Fruit fly (Drosophila melanogaster) whole organism, embryonic: ENCODE results near the gene Atx-1.

Experiments used
- Ada2b ChIP-seq: fragments of 200-800 bp; sonication (Bioruptor generic); IDR thresholded peaks from 2 replicates; pipeline ENCODE4 v1.3.6; 2022; ENCODE audit warnings: missing biosample characterization, missing genetic modification characterization
- Awh ChIP-seq: fragments of 200-800 bp; sonication (Bioruptor generic); IDR thresholded peaks from 2 replicates; pipeline ENCODE4, ENCODE4 v1.3.6; 2022; ENCODE audit warnings: missing biosample characterization, missing genetic modification characterization
- C15 ChIP-seq: fragments of 200-800 bp; sonication (Bioruptor generic); IDR thresholded peaks from 3 replicates; pipeline ENCODE4 v1.3.6; 2022; ENCODE audit warnings: missing biosample characterization, missing genetic modification characterization
- CG10147 ChIP-seq: fragments of 200-800 bp; sonication (Bioruptor generic); optimal IDR thresholded peaks from 2 replicates; lab custom pipeline; 2019; ENCODE audit warnings: missing biosample characterization, mild to moderate bottlenecking, missing genetic modification characterization, moderate library complexity
- CG11093 ChIP-seq: fragments of 200-800 bp; sonication (Bioruptor generic); IDR thresholded peaks from 3 replicates; pipeline ENCODE4 v1.3.6; 2022; ENCODE audit warnings: missing biosample characterization, missing genetic modification characterization
- CG11696 ChIP-seq: fragments of 200-800 bp; sonication (Bioruptor generic); IDR thresholded peaks from 2 replicates; pipeline ENCODE4 v1.3.6; 2022; ENCODE audit warnings: missing biosample characterization, missing genetic modification characterization
- CG13287 ChIP-seq: fragments of 200-800 bp; sonication (Bioruptor generic); IDR thresholded peaks from 2 replicates; pipeline ENCODE4 v1.3.6; 2022; ENCODE audit warnings: missing biosample characterization, missing genetic modification characterization; ENCODE audit not compliant: partially characterized antibody
- CG15011 ChIP-seq: fragments of 200-800 bp; sonication (Bioruptor generic); optimal IDR thresholded peaks from 3 replicates; lab custom pipeline; 2018; ENCODE audit warnings: missing biosample characterization, mild to moderate bottlenecking, missing genetic modification characterization
- CG16815 ChIP-seq: fragments of 200-800 bp; sonication (Bioruptor generic); optimal IDR thresholded peaks from 3 replicates; lab custom pipeline; 2017; ENCODE audit warnings: missing biosample characterization, mild to moderate bottlenecking, missing genetic modification characterization
- CG16863 ChIP-seq: fragments of 200-800 bp; sonication (Bioruptor generic); optimal IDR thresholded peaks from 3 replicates; lab custom pipeline; 2016; ENCODE audit warnings: missing biosample characterization, missing genetic modification characterization
- CG18599 ChIP-seq: fragments of 200-800 bp; sonication (Bioruptor generic); optimal IDR thresholded peaks from 3 replicates; lab custom pipeline; 2017; ENCODE audit warnings: missing biosample characterization, missing genetic modification characterization, mild to moderate bottlenecking, moderate library complexity, missing genetic modification reagents
- CG2120 ChIP-seq: fragments of 200-800 bp; sonication (Bioruptor generic); optimal IDR thresholded peaks from 3 replicates; lab custom pipeline; 2016; ENCODE audit warnings: missing biosample characterization, missing genetic modification characterization
- CG30403 ChIP-seq: fragments of 200-800 bp; sonication (Bioruptor generic); optimal IDR thresholded peaks from 3 replicates; lab custom pipeline; 2016; ENCODE audit warnings: missing biosample characterization, missing genetic modification characterization
- CG5245 ChIP-seq: fragments of 200-800 bp; sonication (Bioruptor generic); optimal IDR thresholded peaks from 3 replicates; lab custom pipeline; 2016; ENCODE audit warnings: missing biosample characterization, missing genetic modification characterization
- CG6683 ChIP-seq: fragments of 200-800 bp; sonication (Bioruptor generic); optimal IDR thresholded peaks from 2 replicates; lab custom pipeline; 2017; ENCODE audit warnings: missing biosample characterization, mild to moderate bottlenecking, missing genetic modification characterization, missing genetic modification reagents
- CG6854 ChIP-seq: fragments of 200-800 bp; sonication (Bioruptor generic); optimal IDR thresholded peaks from 3 replicates; lab custom pipeline; 2017; ENCODE audit warnings: missing biosample characterization, mild to moderate bottlenecking, missing genetic modification characterization
- CG9437 ChIP-seq: fragments of 200-800 bp; sonication (Bioruptor generic); optimal IDR thresholded peaks from 2 replicates; lab custom pipeline; 2018; ENCODE audit warnings: missing biosample characterization, mild to moderate bottlenecking, missing genetic modification characterization
- CG9727 ChIP-seq: fragments of 200-800 bp; sonication (Bioruptor generic); optimal IDR thresholded peaks from 3 replicates; lab custom pipeline; 2017; ENCODE audit warnings: missing biosample characterization, mild to moderate bottlenecking, missing genetic modification characterization
- Chrac-16 ChIP-seq: fragments of 200-800 bp; sonication (Bioruptor generic); optimal IDR thresholded peaks from 3 replicates; lab custom pipeline; 2016; ENCODE audit warnings: missing biosample characterization, missing genetic modification characterization
- D19B ChIP-seq: fragments of 200-800 bp; sonication (Bioruptor generic); optimal IDR thresholded peaks from 2 replicates; lab custom pipeline; 2017; ENCODE audit warnings: missing biosample characterization, mild to moderate bottlenecking, missing genetic modification characterization
- Doc2 ChIP-seq: fragments of 200-800 bp; sonication (Bioruptor generic); IDR thresholded peaks from 2 replicates; pipeline ENCODE4 v1.3.6; 2022; ENCODE audit warnings: missing biosample characterization, missing genetic modification characterization
- Dp ChIP-seq: fragments of 200-800 bp; sonication (Bioruptor generic); optimal IDR thresholded peaks from 2 replicates; lab custom pipeline; 2018; ENCODE audit warnings: missing biosample characterization, mild to moderate bottlenecking, missing genetic modification characterization, moderate library complexity
- Hand ChIP-seq: fragments of 200-800 bp; sonication (Bioruptor generic); optimal IDR thresholded peaks from 2 replicates; lab custom pipeline; 2017; ENCODE audit warnings: mild to moderate bottlenecking, missing biosample characterization, missing genetic modification reagents, missing genetic modification characterization
- Hsf ChIP-seq: fragments of 200-800 bp; sonication (Bioruptor generic); optimal IDR thresholded peaks from 3 replicates; lab custom pipeline; 2016; ENCODE audit warnings: missing biosample characterization, missing genetic modification characterization
- Jarid2 ChIP-seq: fragments of 200-800 bp; sonication (Bioruptor generic); optimal IDR thresholded peaks from 3 replicates; lab custom pipeline; 2017; ENCODE audit warnings: mild to moderate bottlenecking, missing biosample characterization, missing genetic modification reagents, missing genetic modification characterization
- Med ChIP-seq: fragments of 200-800 bp; sonication (Bioruptor generic); peaks from one replicate; lab custom pipeline; 2016; ENCODE audit warnings: missing biosample characterization, missing genetic modification characterization, mild to moderate bottlenecking, inconsistent platforms, moderate library complexity
- Meics ChIP-seq: fragments of 200-800 bp; sonication (Bioruptor generic); optimal IDR thresholded peaks from 2 replicates; lab custom pipeline; 2017; ENCODE audit warnings: missing biosample characterization, mild to moderate bottlenecking, missing genetic modification characterization
- Mes4 ChIP-seq: fragments of 200-800 bp; sonication (Bioruptor generic); optimal IDR thresholded peaks from 2 replicates; lab custom pipeline; 2016; ENCODE audit warnings: missing biosample characterization, missing genetic modification characterization
- Mrtf ChIP-seq: fragments of 200-800 bp; sonication (Bioruptor generic); IDR thresholded peaks from 3 replicates; pipeline ENCODE4 v1.3.6; 2022; ENCODE audit warnings: missing biosample characterization, missing genetic modification characterization
- Opbp ChIP-seq: fragments of 200-800 bp; sonication (Bioruptor generic); IDR thresholded peaks from 3 replicates; pipeline ENCODE4 v1.3.6; 2022; ENCODE audit warnings: missing biosample characterization, missing genetic modification characterization; ENCODE audit not compliant: partially characterized antibody
- Ravus ChIP-seq: fragments of 200-800 bp; sonication (Bioruptor generic); IDR thresholded peaks from 2 replicates; pipeline ENCODE4 v1.3.6; 2022; ENCODE audit warnings: missing biosample characterization, missing genetic modification characterization
- Scr ChIP-seq: fragments of 200-800 bp; sonication (Bioruptor generic); IDR thresholded peaks from 2 replicates; pipeline ENCODE4 v1.3.6; 2022; ENCODE audit warnings: missing biosample characterization, missing genetic modification characterization; ENCODE audit not compliant: partially characterized antibody
- Sin3A ChIP-seq: fragments of >200 bp; optimal IDR thresholded peaks from 2 replicates; lab custom pipeline; 2018
- corto ChIP-seq: fragments of 200-800 bp; sonication (Bioruptor generic); optimal IDR thresholded peaks from 2 replicates; lab custom pipeline; 2016; ENCODE audit warnings: missing biosample characterization, mild to moderate bottlenecking, missing genetic modification characterization, moderate library complexity
- dimm ChIP-seq: fragments of 200-800 bp; sonication (Bioruptor generic); IDR thresholded peaks from 2 replicates; pipeline ENCODE4 v1.3.6; 2022; ENCODE audit warnings: missing biosample characterization, missing genetic modification characterization
- emc ChIP-seq: fragments of 200-800 bp; sonication (Bioruptor generic); optimal IDR thresholded peaks from 2 replicates; lab custom pipeline; 2016; ENCODE audit warnings: missing biosample characterization, missing genetic modification characterization
- en ChIP-seq: fragments of 200-800 bp; sonication (Bioruptor generic); optimal IDR thresholded peaks from 2 replicates; lab custom pipeline; 2016; ENCODE audit warnings: missing biosample characterization, missing genetic modification characterization
- eve ChIP-seq, 2 experiments: fragments of >200 bp; optimal IDR thresholded peaks; 2 replicates each; lab custom pipeline; 2017; ENCODE audit warnings: missing biosample characterization in 2 of 2, missing genetic modification characterization in 2 of 2
- eyg ChIP-seq: fragments of 200-800 bp; sonication (Bioruptor generic); optimal IDR thresholded peaks from 3 replicates; lab custom pipeline; 2016; ENCODE audit warnings: missing biosample characterization, missing genetic modification characterization
- fru ChIP-seq: fragments of >200 bp; optimal IDR thresholded peaks from 2 replicates; lab custom pipeline; 2017
- ftz-f1 ChIP-seq: fragments of 200-800 bp; sonication (Bioruptor generic); optimal IDR thresholded peaks from 2 replicates; lab custom pipeline; 2016; ENCODE audit warnings: missing biosample characterization, missing genetic modification characterization
- inv ChIP-seq: fragments of 200-800 bp; sonication (Bioruptor generic); IDR thresholded peaks from 2 replicates; pipeline ENCODE4 v1.3.6; 2022; ENCODE audit warnings: missing biosample characterization, missing genetic modification characterization; ENCODE audit not compliant: partially characterized antibody
- mld ChIP-seq: fragments of 200-800 bp; sonication (Bioruptor generic); IDR thresholded peaks from 3 replicates; pipeline ENCODE4 v1.3.6; 2022; ENCODE audit warnings: missing biosample characterization, missing genetic modification characterization; ENCODE audit not compliant: partially characterized antibody
- nmo ChIP-seq: fragments of 200-800 bp; sonication (Bioruptor generic); optimal IDR thresholded peaks from 2 replicates; lab custom pipeline; 2018; ENCODE audit warnings: missing biosample characterization, mild to moderate bottlenecking, missing genetic modification characterization, moderate library complexity
- p53 ChIP-seq: fragments of 200-800 bp; sonication (Bioruptor generic); optimal IDR thresholded peaks from 2 replicates; lab custom pipeline; 2016; ENCODE audit warnings: missing biosample characterization, missing genetic modification characterization
- pan ChIP-seq, 4 experiments: fragments of >200 bp in 3 of 4; fragments of 200-800 bp in 1 of 4; sonication (Bioruptor generic) in 1 of 4; optimal IDR thresholded peaks in 3 of 4; IDR thresholded peaks in 1 of 4; 2 replicates each; pipeline versions ENCODE4 v1.3.6 to Lab custom; 2017 to 2022; ENCODE audit warnings: missing biosample characterization in 2 of 4, missing genetic modification characterization in 2 of 4, mixed read lengths in 1 of 4
- shn ChIP-seq: fragments of 200-800 bp; sonication (Bioruptor generic); optimal IDR thresholded peaks from 3 replicates; lab custom pipeline; 2016; ENCODE audit warnings: missing biosample characterization, missing genetic modification characterization
- slou ChIP-seq: fragments of 200-800 bp; sonication (Bioruptor generic); optimal IDR thresholded peaks from 3 replicates; lab custom pipeline; 2016; ENCODE audit warnings: missing biosample characterization, missing genetic modification characterization
- tin ChIP-seq: fragments of 200-800 bp; sonication (Bioruptor generic); optimal IDR thresholded peaks from 3 replicates; lab custom pipeline; 2016; ENCODE audit warnings: missing biosample characterization, missing genetic modification characterization
- tna ChIP-seq: fragments of 200-800 bp; sonication (Bioruptor generic); IDR thresholded peaks from 2 replicates; pipeline ENCODE4 v1.3.6; 2022; ENCODE audit warnings: missing biosample characterization, missing genetic modification characterization; ENCODE audit not compliant: partially characterized antibody

Atx-1 gene

dm6 chrX:6795987-6796691 is 26.9 kb upstream of the Atx-1 start (continued):
- TF ChIP-seq Chrac-16 (GFP tag; lab: Kevin White, UChicago) (no peak), ftz-f1 (GFP tag; lab: Kevin White, UChicago) (no peak), eve (GFP tag; optimal IDR thresholded peaks at IDR 0.05; lab: Kevin White, UChicago) (peak in 1 of 2 experiments; percentile 56), pan (optimal IDR thresholded peaks at IDR 0.05; lab: Kevin White, UChicago) (no peak), pan (GFP tag; optimal IDR thresholded peaks at IDR 0.05 in 1 of 2, IDR thresholded peaks at IDR 0.05 in 1 of 2) (peak in 1 of 2 experiments; percentile 19), CG30403 (GFP tag; lab: Kevin White, UChicago) (peak; percentile 33), CG15011 (GFP tag; lab: Kevin White, UChicago) (no peak), Meics (GFP tag; lab: Kevin White, UChicago) (peak; percentile 8), Scr (GFP tag; lab: Robert Waterston, UW) (no peak), CG2120 (GFP tag; lab: Kevin White, UChicago) (peak; percentile 49), Med (GFP tag; lab: Kevin White, UChicago) (peak; percentile 80), nmo (GFP tag; lab: Kevin White, UChicago) (peak; percentile 38), Jarid2 (GFP tag; lab: Kevin White, UChicago) (no peak), corto (GFP tag; lab: Kevin White, UChicago) (no peak), eyg (no peak), CG16815 (no peak), Ada2b (GFP tag; lab: Robert Waterston, UW) (no peak), Mes4 (GFP tag; lab: Kevin White, UChicago) (no peak), CG16863 (no peak), mld (GFP tag; lab: Robert Waterston, UW) (no peak), Hand (GFP tag; lab: Kevin White, UChicago) (no peak), slou (no peak), C15 (GFP tag; lab: Robert Waterston, UW) (no peak), dimm (GFP tag; lab: Robert Waterston, UW) (no peak), CG13287 (no peak), shn (GFP tag; lab: Kevin White, UChicago) (no peak), CG9727 (GFP tag; lab: Kevin White, UChicago) (peak; percentile 12), CG6683 (GFP tag; lab: Kevin White, UChicago) (no peak), en (GFP tag; lab: Kevin White, UChicago) (no peak), CG11696 (GFP tag; lab: Robert Waterston, UW) (no peak), tin (GFP tag; lab: Kevin White, UChicago) (no peak), CG5245 (GFP tag; lab: Kevin White, UChicago) (no peak), fru (no peak), inv (no peak), CG11093 (GFP tag; lab: Robert Waterston, UW) (no peak), CG18599 (peak; percentile 7), CG9437 (GFP tag; lab: Kevin White, UChicago) (peak; percentile 15), Opbp (GFP tag; lab: Robert Waterston, UW) (no peak), Dp (GFP tag; lab: Kevin White, UChicago) (no peak), CG10147 (GFP tag; lab: Kevin White, UChicago) (no peak), Sin3A (lab: Kevin White, UChicago) (no peak), tna (no peak), Awh (GFP tag; lab: Robert Waterston, UW) (no peak), Hsf (GFP tag; lab: Kevin White, UChicago) (peak; percentile 12), p53 (GFP tag; lab: Kevin White, UChicago) (no peak), emc (GFP tag; lab: Kevin White, UChicago) (no peak), Doc2 (GFP tag; lab: Robert Waterston, UW) (no peak), Mrtf (GFP tag; lab: Robert Waterston, UW) (no peak), D19B (GFP tag; lab: Kevin White, UChicago) (peak; percentile 11), CG6854 (GFP tag; lab: Kevin White, UChicago) (no peak), Ravus (GFP tag; lab: Robert Waterston, UW) (no peak)
